Fruit fly (Drosophila melanogaster) whole organism, embryonic: ENCODE data around the gene aqz.

Experiments used
- Aef1 ChIP-seq: fragments of 200-800 bp; sonication (Bioruptor generic); IDR thresholded peaks from 3 replicates; pipeline ENCODE4 v1.3.6; 2022; ENCODE audit warnings: missing biosample characterization, missing genetic modification characterization
- CG13123 ChIP-seq: fragments of 200-800 bp; sonication (Bioruptor generic); optimal IDR thresholded peaks from 2 replicates; lab custom pipeline; 2016; ENCODE audit warnings: missing biosample characterization, missing genetic modification characterization
- CG14441 ChIP-seq: fragments of 200-800 bp; sonication (Bioruptor generic); IDR thresholded peaks from 2 replicates; pipeline ENCODE4 v1.3.6; 2022; ENCODE audit warnings: missing biosample characterization, missing genetic modification characterization
- CG1603 ChIP-seq: fragments of 200-800 bp; sonication (Bioruptor generic); optimal IDR thresholded peaks from 2 replicates; lab custom pipeline; 2019; ENCODE audit warnings: missing biosample characterization, mild to moderate bottlenecking, missing genetic modification characterization, moderate library complexity
- CG18619 ChIP-seq: fragments of 200-800 bp; sonication (Bioruptor generic); optimal IDR thresholded peaks from 3 replicates; lab custom pipeline; 2017; ENCODE audit warnings: missing biosample characterization, mild to moderate bottlenecking, missing genetic modification characterization
- CG34422 ChIP-seq: fragments of 200-800 bp; sonication (Bioruptor generic); IDR thresholded peaks from 3 replicates; pipeline ENCODE4 v1.3.6; 2022; ENCODE audit warnings: missing biosample characterization, missing genetic modification characterization
- CG4328 ChIP-seq: fragments of 200-800 bp; sonication (Bioruptor generic); optimal IDR thresholded peaks from 3 replicates; lab custom pipeline; 2017; ENCODE audit warnings: missing biosample characterization, missing genetic modification reagents, missing genetic modification characterization
- CG5953 ChIP-seq: fragments of 200-800 bp; sonication (Bioruptor generic); IDR thresholded peaks from 2 replicates; pipeline ENCODE4 v1.3.6; 2022; ENCODE audit warnings: missing biosample characterization, missing genetic modification characterization
- CG6765 ChIP-seq: fragments of 200-800 bp; sonication (Bioruptor generic); optimal IDR thresholded peaks from 3 replicates; lab custom pipeline; 2017; ENCODE audit warnings: missing biosample characterization, mild to moderate bottlenecking, missing genetic modification characterization
- CG7271 ChIP-seq: fragments of 200-800 bp; sonication (Bioruptor generic); optimal IDR thresholded peaks from 2 replicates; lab custom pipeline; 2018; ENCODE audit warnings: missing biosample characterization, mild to moderate bottlenecking, missing genetic modification characterization, moderate library complexity
- CG8290 ChIP-seq, 3 experiments: fragments of 200-800 bp; sonication (Bioruptor generic); optimal IDR thresholded peaks; 2 replicates each; lab custom pipeline; 2016 to 2019; ENCODE audit warnings: missing biosample characterization in 3 of 3, missing genetic modification characterization in 3 of 3, mild to moderate bottlenecking in 2 of 3, moderate library complexity in 1 of 3
- CG8388 ChIP-seq: fragments of 200-800 bp; sonication (Bioruptor generic); optimal IDR thresholded peaks from 2 replicates; lab custom pipeline; 2019; ENCODE audit warnings: missing biosample characterization, mild to moderate bottlenecking, missing genetic modification characterization, moderate library complexity
- CG9609 ChIP-seq: fragments of 200-800 bp; sonication (Bioruptor generic); optimal IDR thresholded peaks from 3 replicates; lab custom pipeline; 2016; ENCODE audit warnings: missing biosample characterization, missing genetic modification characterization
- Eip74EF ChIP-seq, 2 experiments: fragments of 200-800 bp in 1 of 2; fragments of >200 bp in 1 of 2; sonication (Bioruptor generic) in 1 of 2; optimal IDR thresholded peaks; 2 replicates each; lab custom pipeline; 2017 to 2019; ENCODE audit warnings: missing biosample characterization in 2 of 2, missing genetic modification characterization in 2 of 2, mild to moderate bottlenecking in 1 of 2, moderate library complexity in 1 of 2
- Ets97D ChIP-seq: fragments of 200-800 bp; sonication (Bioruptor generic); optimal IDR thresholded peaks from 3 replicates; lab custom pipeline; 2016; ENCODE audit warnings: missing biosample characterization, missing genetic modification characterization
- Fer1 ChIP-seq: fragments of 200-800 bp; sonication (Bioruptor generic); optimal IDR thresholded peaks from 2 replicates; lab custom pipeline; 2017; ENCODE audit warnings: missing biosample characterization, mild to moderate bottlenecking, missing genetic modification characterization
- Gug ChIP-seq: fragments of 200-800 bp; sonication (Bioruptor generic); IDR thresholded peaks from 4 replicates; pipeline ENCODE4 v1.3.6; 2022; ENCODE audit warnings: missing biosample characterization, missing genetic modification characterization
- H15 ChIP-seq: fragments of 200-800 bp; sonication (Bioruptor generic); IDR thresholded peaks from 3 replicates; pipeline ENCODE4 v1.3.6; 2022; ENCODE audit warnings: missing biosample characterization, missing genetic modification characterization
- HLH54F ChIP-seq: fragments of 200-800 bp; sonication (Bioruptor generic); optimal IDR thresholded peaks from 3 replicates; lab custom pipeline; 2016; ENCODE audit warnings: missing biosample characterization, missing genetic modification characterization
- Hr39 ChIP-seq: fragments of >200 bp; optimal IDR thresholded peaks from 2 replicates; lab custom pipeline; 2017
- Hsf ChIP-seq: fragments of 200-800 bp; sonication (Bioruptor generic); optimal IDR thresholded peaks from 3 replicates; lab custom pipeline; 2016; ENCODE audit warnings: missing biosample characterization, missing genetic modification characterization
- Lpt ChIP-seq: fragments of >200 bp; optimal IDR thresholded peaks from 2 replicates; lab custom pipeline; 2018; ENCODE audit warnings: missing biosample characterization, missing genetic modification characterization
- MBD-R2 ChIP-seq: fragments of 200-800 bp; sonication (Bioruptor generic); IDR thresholded peaks from 2 replicates; pipeline ENCODE4 v1.3.6; 2022; ENCODE audit warnings: missing biosample characterization, missing genetic modification characterization
- NC2β ChIP-seq: fragments of 200-800 bp; sonication (Bioruptor generic); optimal IDR thresholded peaks from 2 replicates; lab custom pipeline; 2016; ENCODE audit warnings: missing biosample characterization, missing genetic modification characterization
- Sox100B ChIP-seq: fragments of 200-800 bp; sonication (Bioruptor generic); optimal IDR thresholded peaks from 3 replicates; lab custom pipeline; 2018; ENCODE audit warnings: missing biosample characterization, mild to moderate bottlenecking, missing genetic modification characterization
- Sry-β ChIP-seq: fragments of 200-800 bp; sonication (Bioruptor generic); optimal IDR thresholded peaks from 2 replicates; lab custom pipeline; 2018; ENCODE audit warnings: missing biosample characterization, mild to moderate bottlenecking, missing genetic modification characterization, moderate library complexity
- YL-1 ChIP-seq: fragments of 200-800 bp; sonication (Bioruptor generic); optimal IDR thresholded peaks from 3 replicates; lab custom pipeline; 2017; ENCODE audit warnings: missing biosample characterization, mild to moderate bottlenecking, missing genetic modification characterization
- abd-A ChIP-seq: fragments of 200-800 bp; sonication (Bioruptor generic); optimal IDR thresholded peaks from 3 replicates; lab custom pipeline; 2019; ENCODE audit warnings: missing biosample characterization, mild to moderate bottlenecking, missing genetic modification characterization, moderate library complexity
- aop ChIP-seq: fragments of 200-800 bp; sonication (Bioruptor generic); IDR thresholded peaks from 2 replicates; pipeline ENCODE4 v1.3.6; 2022; ENCODE audit warnings: missing biosample characterization, missing genetic modification characterization
- ap ChIP-seq: fragments of 200-800 bp; sonication (Bioruptor generic); IDR thresholded peaks from 2 replicates; pipeline ENCODE4 v1.3.6; 2022; ENCODE audit warnings: missing biosample characterization, missing genetic modification characterization
- ase ChIP-seq: fragments of 200-800 bp; sonication (Bioruptor generic); IDR thresholded peaks from 3 replicates; pipeline ENCODE4 v1.3.6; 2022; ENCODE audit warnings: missing biosample characterization, missing genetic modification characterization
- az2 ChIP-seq: fragments of 200-800 bp; sonication (Bioruptor generic); optimal IDR thresholded peaks from 3 replicates; lab custom pipeline; 2016; ENCODE audit warnings: missing biosample characterization, missing genetic modification characterization
- bbx ChIP-seq: fragments of 200-800 bp; sonication (Bioruptor generic); IDR thresholded peaks from 2 replicates; pipeline ENCODE4 v1.3.6; 2022; ENCODE audit warnings: missing biosample characterization, missing genetic modification characterization; ENCODE audit not compliant: partially characterized antibody
- crol ChIP-seq: fragments of 200-800 bp; sonication (Bioruptor generic); IDR thresholded peaks from 2 replicates; pipeline ENCODE4 v1.3.6; 2022; ENCODE audit warnings: missing biosample characterization, missing genetic modification characterization
- esg ChIP-seq: fragments of 200-800 bp; sonication (Bioruptor generic); conservative IDR thresholded peaks from 2 replicates; pipeline ENCODE4 v1.3.6; 2022; ENCODE audit warnings: missing biosample characterization, missing genetic modification characterization
- fru ChIP-seq: fragments of >200 bp; optimal IDR thresholded peaks from 2 replicates; lab custom pipeline; 2017
- gce ChIP-seq: fragments of 200-800 bp; sonication (Bioruptor generic); IDR thresholded peaks from 3 replicates; pipeline ENCODE4 v1.3.6; 2022; ENCODE audit warnings: missing biosample characterization, missing genetic modification characterization
- hbn ChIP-seq: fragments of 200-800 bp; sonication (Bioruptor generic); IDR thresholded peaks from 2 replicates; pipeline ENCODE4 v1.3.6; 2022; ENCODE audit warnings: missing biosample characterization, missing genetic modification characterization; ENCODE audit not compliant: partially characterized antibody
- knrl ChIP-seq: fragments of 200-800 bp; sonication (Bioruptor generic); IDR thresholded peaks from 3 replicates; pipeline ENCODE4 v1.3.6; 2022; ENCODE audit warnings: missing biosample characterization, missing genetic modification characterization; ENCODE audit not compliant: partially characterized antibody
- lbe ChIP-seq: fragments of 200-800 bp; sonication (Bioruptor generic); optimal IDR thresholded peaks from 2 replicates; lab custom pipeline; 2016; ENCODE audit warnings: missing biosample characterization, mild to moderate bottlenecking, missing genetic modification characterization
- lilli ChIP-seq: fragments of 200-800 bp; sonication (Bioruptor generic); optimal IDR thresholded peaks from 3 replicates; lab custom pipeline; 2016; ENCODE audit warnings: missing biosample characterization, missing genetic modification characterization
- pnt ChIP-seq: fragments of 200-800 bp; sonication (Bioruptor generic); optimal IDR thresholded peaks from 3 replicates; lab custom pipeline; 2016; ENCODE audit warnings: missing biosample characterization, missing genetic modification characterization
- pum ChIP-seq: fragments of 200-800 bp; sonication (Bioruptor generic); optimal IDR thresholded peaks from 2 replicates; lab custom pipeline; 2016; ENCODE audit warnings: missing biosample characterization, missing genetic modification characterization
- ranshi ChIP-seq: fragments of 200-800 bp; sonication (Bioruptor generic); IDR thresholded peaks from 2 replicates; pipeline ENCODE4 v1.3.6; 2022; ENCODE audit warnings: missing biosample characterization, missing genetic modification characterization
- seq ChIP-seq: fragments of 200-800 bp; sonication (Bioruptor generic); IDR thresholded peaks from 2 replicates; pipeline ENCODE4 v1.3.6; 2022; ENCODE audit warnings: missing biosample characterization, missing genetic modification characterization
- shn ChIP-seq: fragments of 200-800 bp; sonication (Bioruptor generic); optimal IDR thresholded peaks from 3 replicates; lab custom pipeline; 2016; ENCODE audit warnings: missing biosample characterization, missing genetic modification characterization
- slbo ChIP-seq: fragments of 200-800 bp; sonication (Bioruptor generic); IDR thresholded peaks from 2 replicates; pipeline ENCODE4 v1.3.6; 2022; ENCODE audit warnings: missing biosample characterization, missing genetic modification characterization
- tap ChIP-seq: fragments of 200-800 bp; optimal IDR thresholded peaks from 3 replicates; lab custom pipeline; 2019; ENCODE audit warnings: missing biosample characterization, mild to moderate bottlenecking, missing genetic modification characterization, moderate library complexity
- unc-4 ChIP-seq: fragments of 200-800 bp; sonication (Bioruptor generic); IDR thresholded peaks from 2 replicates; pipeline ENCODE4 v1.3.6; 2022; ENCODE audit warnings: missing biosample characterization, missing genetic modification characterization; ENCODE audit not compliant: partially characterized antibody
- usp ChIP-seq: fragments of >200 bp; optimal IDR thresholded peaks from 2 replicates; lab custom pipeline; 2017; ENCODE audit warnings: missing biosample characterization, missing genetic modification characterization
- vvl ChIP-seq: fragments of 200-800 bp; sonication (Bioruptor generic); IDR thresholded peaks from 2 replicates; pipeline ENCODE4 v1.3.6; 2022; ENCODE audit warnings: missing biosample characterization, missing genetic modification characterization
- wek ChIP-seq: fragments of 200-800 bp; sonication (Bioruptor generic); optimal IDR thresholded peaks from 3 replicates; lab custom pipeline; 2018; ENCODE audit warnings: missing biosample characterization, mild to moderate bottlenecking, missing genetic modification characterization, moderate library complexity
- zfh1 ChIP-seq: fragments of 200-800 bp; sonication (Bioruptor generic); IDR thresholded peaks from 3 replicates; pipeline ENCODE4 v1.3.6; 2022; ENCODE audit warnings: missing biosample characterization, missing genetic modification characterization

Gene aqz

DNA sequence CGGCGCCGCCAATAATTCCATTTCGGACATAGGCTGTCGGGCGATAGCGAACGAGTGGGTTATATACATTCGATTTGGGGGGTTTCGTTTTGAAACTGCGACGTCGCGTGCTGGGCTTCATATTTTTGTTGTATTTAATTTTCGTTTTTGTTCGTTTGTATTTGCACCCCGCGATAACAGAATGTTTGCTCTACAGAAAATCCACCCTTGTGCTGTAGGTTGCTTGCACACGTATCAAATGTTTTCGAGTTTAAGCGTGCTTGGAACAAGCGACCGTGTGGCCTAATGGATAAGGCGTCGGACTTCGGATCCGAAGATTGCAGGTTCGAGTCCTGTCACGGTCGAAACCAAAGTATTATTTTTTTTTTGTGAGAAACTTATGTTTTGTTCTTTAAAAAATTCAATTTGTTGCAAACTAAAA is 42.2 kb upstream of the aqz start (continued):
- TF ChIP-seq CG6765, result no peak
- TF ChIP-seq tap (tag; lab: Kevin White, UChicago), result no peak
- TF ChIP-seq CG1603 (tag; lab: Kevin White, UChicago), result no peak
- TF ChIP-seq Hr39 (lab: Kevin White, UChicago), result no peak
- TF ChIP-seq Lpt (GFP tag; lab: Kevin White, UChicago), result no peak
- TF ChIP-seq crol (GFP tag; lab: Robert Waterston, UW), result no peak
- TF ChIP-seq HLH54F (GFP tag; lab: Kevin White, UChicago), result no peak
- no peak for TF ChIP-seq CG18619 (GFP tag; lab: Kevin White, UChicago)
- TF ChIP-seq fru (lab: Kevin White, UChicago), result no peak
- TF ChIP-seq CG13123 (GFP tag; lab: Kevin White, UChicago), result no peak
- TF ChIP-seq knrl (GFP tag; lab: Robert Waterston, UW), result peak; percentile 68; the same call in 2 of the 3 replicates
- TF ChIP-seq Ets97D, result no peak
- no peak for TF ChIP-seq CG34422 (GFP tag; lab: Robert Waterston, UW)
- TF ChIP-seq pum (GFP tag; lab: Kevin White, UChicago), result no peak
- peak; percentile 20; the same call in 1 of the 2 replicates for TF ChIP-seq seq (GFP tag; lab: Robert Waterston, UW)
- no peak for TF ChIP-seq Fer1 (GFP tag; lab: Kevin White, UChicago)
- TF ChIP-seq Eip74EF (GFP tag; optimal IDR thresholded peaks at IDR 0.05; lab: Kevin White, UChicago), result peak in 1 of 2 experiments; percentile 7
- no peak for TF ChIP-seq CG8290 (GFP tag; optimal IDR thresholded peaks at IDR 0.05; lab: Kevin White, UChicago)
- no peak for TF ChIP-seq CG8290 (tag; optimal IDR thresholded peaks at IDR 0.05; lab: Kevin White, UChicago)
- no peak for TF ChIP-seq CG7271 (tag; lab: Kevin White, UChicago)
- no peak for TF ChIP-seq zfh1 (GFP tag; lab: Robert Waterston, UW)
- peak; percentile 29; the same call in 1 of the 2 replicates for TF ChIP-seq vvl (GFP tag; lab: Robert Waterston, UW)
- TF ChIP-seq ap (GFP tag; lab: Robert Waterston, UW), result no peak
- TF ChIP-seq Hsf (GFP tag; lab: Kevin White, UChicago), result no peak
- TF ChIP-seq H15 (GFP tag; lab: Robert Waterston, UW), result no peak
- TF ChIP-seq Aef1 (GFP tag; lab: Robert Waterston, UW), result no peak
- peak; percentile 48; the same call in 1 of the 2 replicates for TF ChIP-seq hbn (GFP tag; lab: Robert Waterston, UW)
- TF ChIP-seq lilli (GFP tag; lab: Kevin White, UChicago), result no peak
- TF ChIP-seq usp, result no peak
- no peak for TF ChIP-seq shn (GFP tag; lab: Kevin White, UChicago)
- no peak for TF ChIP-seq CG5953 (GFP tag; lab: Robert Waterston, UW)
- TF ChIP-seq ase (GFP tag; lab: Robert Waterston, UW), result no peak
- TF ChIP-seq CG4328, result no peak
- no peak for TF ChIP-seq gce (GFP tag; lab: Robert Waterston, UW)
- no peak for TF ChIP-seq CG8388 (GFP tag; lab: Kevin White, UChicago)
- TF ChIP-seq abd-A (tag; lab: Kevin White, UChicago), result no peak
- TF ChIP-seq esg (GFP tag; lab: Robert Waterston, UW), result no peak
- TF ChIP-seq NC2β (GFP tag; lab: Kevin White, UChicago), result no peak
- no peak for TF ChIP-seq wek
- TF ChIP-seq unc-4 (GFP tag; lab: Robert Waterston, UW), result peak; percentile 46; the same call in 1 of the 2 replicates
- no peak for TF ChIP-seq CG14441 (GFP tag; lab: Robert Waterston, UW)
- peak; percentile 84 for TF ChIP-seq bbx (GFP tag; lab: Robert Waterston, UW)
- TF ChIP-seq MBD-R2 (GFP tag; lab: Robert Waterston, UW), result no peak
- TF ChIP-seq Sox100B, result no peak
- TF ChIP-seq ranshi, result no peak
- no peak for TF ChIP-seq aop (GFP tag; lab: Robert Waterston, UW)
- no peak for TF ChIP-seq Sry-β (GFP tag; lab: Kevin White, UChicago)
- TF ChIP-seq lbe (GFP tag; lab: Kevin White, UChicago), result no peak
- no peak for TF ChIP-seq CG9609 (GFP tag; lab: Kevin White, UChicago)
- no peak for TF ChIP-seq az2 (GFP tag; lab: Kevin White, UChicago)
- no peak for TF ChIP-seq pnt (GFP tag; lab: Kevin White, UChicago)
- TF ChIP-seq Gug (GFP tag; lab: Robert Waterston, UW), result no peak
- TF ChIP-seq slbo (GFP tag; lab: Robert Waterston, UW), result no peak
- TF ChIP-seq YL-1 (GFP tag; lab: Kevin White, UChicago), result no peak
